Fruit fly (Drosophila melanogaster): ENCODE results near the gene Srp72.

dm6 chr3R:20595145-20595812 is 6.8 kb downstream of the Srp72 start:
- TF ChIP-seq CG8478 (optimal IDR thresholded peaks at IDR 0.05) (no peak), usp (GFP tag; optimal IDR thresholded peaks at IDR 0.05) (no peak), Dll (optimal IDR thresholded peaks at IDR 0.05) (no peak), psq (optimal IDR thresholded peaks at IDR 0.05) (no peak), EcR (GFP tag; optimal IDR thresholded peaks at IDR 0.05) (no peak)
